Worm (Caenorhabditis elegans): Measurements from ENCODE around the gene C03B1.9.

ce11 chrX:6365715-6366114, 18.8 kb upstream of the C03B1.9 start, which contains the start of gene C03B1.3:
- TF ChIP-seq nhr-76 (tag; optimal IDR thresholded peaks at IDR 0.05) = no peak
- TF ChIP-seq ceh-83 (GFP tag; optimal IDR thresholded peaks at IDR 0.05) = no peak
- no peak for TF ChIP-seq elt-3 (tag; optimal IDR thresholded peaks at IDR 0.05)
- no peak for TF ChIP-seq nhr-28 (tag; optimal IDR thresholded peaks at IDR 0.05)
- no peak for TF ChIP-seq pha-4 (tag; optimal IDR thresholded peaks at IDR 0.05)
- TF ChIP-seq blmp-1 (tag; optimal IDR thresholded peaks at IDR 0.05) = no peak
- TF ChIP-seq nhr-12 (tag; optimal IDR thresholded peaks at IDR 0.05) = no peak
- TF ChIP-seq unc-62 (GFP tag; optimal IDR thresholded peaks at IDR 0.05) = no peak
- no peak for TF ChIP-seq unc-120 (tag; optimal IDR thresholded peaks at IDR 0.05; ENCODE audit: poor library complexity, severe bottlenecking)
- TF ChIP-seq nhr-237 (tag; optimal IDR thresholded peaks at IDR 0.05) = no peak
- no peak for TF ChIP-seq ces-1 (GFP tag; optimal IDR thresholded peaks at IDR 0.05)
- no peak for TF ChIP-seq ztf-11 (tag; optimal IDR thresholded peaks at IDR 0.05)

All from whole organism, mixed stage, embryonic.